Worm (Caenorhabditis elegans) whole organism, L4/young adult: ENCODE results near the gene srt-22.

Experiments used
- W03F9.2 ChIP-seq: fragments of 150-350 bp; optimal IDR thresholded peaks from 2 replicates; lab custom pipeline; 2014; ENCODE audit warnings: missing biosample characterization, missing genetic modification characterization
- him-1 ChIP-seq: sonication (generic microtip); optimal IDR thresholded peaks from 2 replicates; lab custom pipeline; 2016; ENCODE audit warnings: missing genotype, missing genetic modification reagents, missing genetic modification characterization, missing compliant biosample characterization

DNA sequence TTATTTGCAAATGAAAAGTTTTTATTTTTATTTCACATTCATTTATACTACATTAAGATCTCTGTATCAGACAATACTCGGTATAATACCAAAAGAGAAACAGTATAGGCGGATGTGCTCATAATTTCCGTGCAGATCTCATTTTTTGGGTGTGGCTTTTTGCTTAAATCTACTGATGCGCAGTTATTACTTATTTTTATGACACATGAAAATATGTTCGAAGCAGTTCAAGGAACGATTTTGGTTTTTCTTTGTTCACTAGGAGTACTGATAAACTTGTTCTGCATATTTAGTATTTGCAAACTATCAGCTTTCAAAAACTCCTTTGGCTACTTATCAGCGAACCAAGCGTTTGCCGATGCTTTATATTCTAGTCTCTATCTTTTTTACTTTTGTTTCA is 36.6 kb upstream of the srt-22 start, which contains the start of gene srx-58:
- TF ChIP-seq W03F9.2 (tag; lab: Kevin White, UChicago) (no peak), him-1 (tag; lab: Kevin White, UChicago) (no peak)
